Worm (Caenorhabditis elegans): ENCODE results near the gene dgk-3.

DNA sequence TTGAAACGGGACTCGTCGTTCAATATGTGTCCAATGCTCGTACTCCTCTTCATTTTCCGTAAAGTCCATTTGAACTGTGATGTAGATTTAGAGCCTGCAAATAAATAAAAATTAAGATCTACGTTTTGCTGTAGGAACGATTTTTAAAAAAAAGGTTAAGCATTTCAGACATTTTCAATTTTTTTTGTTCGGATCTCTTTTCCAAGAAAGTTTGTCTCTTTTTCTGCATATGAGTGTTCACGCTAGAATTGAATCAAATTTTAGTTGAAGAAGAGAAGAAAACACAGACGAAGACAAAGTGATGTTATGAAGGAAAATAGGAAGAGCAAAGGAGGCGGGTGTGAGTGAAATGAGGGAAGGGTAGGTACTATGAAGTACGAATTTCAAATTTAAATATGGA is 52.5 kb downstream of the dgk-3 start, which contains the start of gene npr-29:
- TF ChIP-seq T22C8.4 (GFP tag; IDR thresholded peaks at IDR 0.05) = no peak
- TF ChIP-seq ref-1 (GFP tag; conservative IDR thresholded peaks at IDR 0.05) = no peak
- TF ChIP-seq tab-1 (GFP tag; IDR thresholded peaks at IDR 0.05) = no peak
- no peak for TF ChIP-seq klf-2 (GFP tag; conservative IDR thresholded peaks at IDR 0.05)
- TF ChIP-seq ztf-23 (GFP tag; IDR thresholded peaks at IDR 0.05) = no peak
- no peak for TF ChIP-seq med-1 (GFP tag; optimal IDR thresholded peaks at IDR 0.05; ENCODE audit: insufficient read depth)
- TF ChIP-seq flt-1 (GFP tag; IDR thresholded peaks at IDR 0.05) = no peak
- no peak for TF ChIP-seq ztf-29 (GFP tag; IDR thresholded peaks at IDR 0.05)
- no peak for TF ChIP-seq cog-1 (tag; optimal IDR thresholded peaks at IDR 0.05)

All from whole organism, midembryonic.